Worm (Caenorhabditis elegans) whole organism, L4 larva: ENCODE results near the gene C23H3.5.

Experiments
- D1046.2 ChIP-seq: fragments of 200-800 bp; sonication (Bioruptor generic); IDR thresholded peaks from 2 replicates; pipeline ENCODE4 v1.3.6; 2022; ENCODE audit warnings: missing genetic modification characterization, missing compliant biosample characterization
- F37D6.2 ChIP-seq: sonication (generic microtip); optimal IDR thresholded peaks from 2 replicates; lab custom pipeline; 2016; ENCODE audit warnings: mild to moderate bottlenecking, missing genetic modification characterization, missing compliant biosample characterization
- T26A8.4 ChIP-seq: fragments of 200-800 bp; sonication (Bioruptor generic); IDR thresholded peaks from 2 replicates; pipeline ENCODE4 v1.3.6; 2022; ENCODE audit warnings: missing genetic modification characterization, missing compliant biosample characterization
- Y105C5A.15 ChIP-seq: fragments of 200-800 bp; sonication (Bioruptor generic); IDR thresholded peaks from 2 replicates; pipeline ENCODE4 v1.3.6; 2022; ENCODE audit warnings: missing genetic modification characterization, missing compliant biosample characterization
- Y48G9A.11 ChIP-seq: fragments of 200-800 bp; sonication (Bioruptor generic); IDR thresholded peaks from 2 replicates; pipeline ENCODE4 v1.3.6; 2022; ENCODE audit warnings: missing genetic modification reagents, missing genetic modification characterization, missing compliant biosample characterization
- ZK337.2 ChIP-seq: fragments of 200-800 bp; sonication (Bioruptor generic); IDR thresholded peaks from 2 replicates; pipeline ENCODE4 v1.3.6; 2022; ENCODE audit warnings: missing genetic modification reagents, missing genetic modification characterization, missing compliant biosample characterization
- aly-2 ChIP-seq: sonication (generic microtip); optimal IDR thresholded peaks from 2 replicates; lab custom pipeline; 2018; ENCODE audit warnings: missing biosample characterization, missing genetic modification characterization
- ama-1 ChIP-seq: fragments of 150-350 bp; optimal IDR thresholded peaks from 2 replicates; lab custom pipeline; 2014; ENCODE audit warnings: inconsistent platforms, mixed read lengths
- ceh-20 ChIP-seq: fragments of 200-800 bp; sonication (Bioruptor generic); IDR thresholded peaks from 2 replicates; pipeline ENCODE4 v1.3.6; 2022; ENCODE audit warnings: missing genetic modification reagents, missing genetic modification characterization, missing compliant biosample characterization
- ceh-44 ChIP-seq: fragments of 200-800 bp; sonication (Bioruptor generic); IDR thresholded peaks from 2 replicates; pipeline ENCODE4 v1.3.6; 2022; ENCODE audit warnings: missing genetic modification reagents, missing genetic modification characterization, missing compliant biosample characterization
- daf-12 ChIP-seq: fragments of 150-350 bp; optimal IDR thresholded peaks from 2 replicates; lab custom pipeline; 2014; ENCODE audit warnings: missing biosample characterization, missing genetic modification reagents, missing genetic modification characterization
- daf-19 ChIP-seq: fragments of 200-800 bp; sonication (Bioruptor generic); conservative IDR thresholded peaks from 2 replicates; pipeline ENCODE4 v1.3.6; 2022; ENCODE audit warnings: missing genetic modification characterization, missing compliant biosample characterization
- dmd-6 ChIP-seq: fragments of 200-800 bp; sonication (Bioruptor generic); IDR thresholded peaks from 2 replicates; pipeline ENCODE4 v1.3.6; 2022; ENCODE audit warnings: missing genetic modification reagents, missing genetic modification characterization, missing compliant biosample characterization
- egl-43 ChIP-seq: fragments of 200-800 bp; sonication (Bioruptor generic); IDR thresholded peaks from 2 replicates; pipeline ENCODE4 v1.3.6; 2022; ENCODE audit warnings: missing genetic modification reagents, missing genetic modification characterization, missing compliant biosample characterization
- fkh-10 ChIP-seq: fragments of 150-350 bp; optimal IDR thresholded peaks from 2 replicates; lab custom pipeline; 2014; ENCODE audit warnings: missing biosample characterization, missing genetic modification reagents, missing genetic modification characterization
- fos-1 ChIP-seq: fragments of 150-350 bp; optimal IDR thresholded peaks from 2 replicates; lab custom pipeline; 2014; ENCODE audit warnings: missing biosample characterization, missing genetic modification characterization
- hmg-1.1 ChIP-seq: fragments of 200-800 bp; sonication (Bioruptor generic); IDR thresholded peaks from 2 replicates; pipeline ENCODE4 v1.3.6; 2022; ENCODE audit warnings: missing genetic modification reagents, missing genetic modification characterization, missing compliant biosample characterization
- lim-7 ChIP-seq: fragments of 200-800 bp; sonication (Bioruptor generic); IDR thresholded peaks from 2 replicates; pipeline ENCODE4 v1.3.6; 2022; ENCODE audit warnings: missing genetic modification characterization, missing compliant biosample characterization
- lin-39 ChIP-seq: fragments of 150-350 bp; optimal IDR thresholded peaks from 2 replicates; lab custom pipeline; 2014; ENCODE audit warnings: missing biosample characterization, missing genetic modification reagents, missing genetic modification characterization
- lsy-2 ChIP-seq, 2 experiments: fragments of 150-350 bp in 1 of 2; sonication (generic microtip) in 1 of 2; optimal IDR thresholded peaks; 2 replicates each; lab custom pipeline; 2014 to 2017; ENCODE audit warnings: missing biosample characterization in 2 of 2, missing genetic modification characterization in 2 of 2
- madf-5 ChIP-seq, 2 experiments: fragments of 200-800 bp; sonication (Bioruptor generic); IDR thresholded peaks; 2 replicates each; pipeline ENCODE4 v1.3.6; 2022; ENCODE audit warnings: missing compliant biosample characterization in 2 of 2, missing genetic modification characterization in 2 of 2
- mdl-1 ChIP-seq, 2 experiments: fragments of 150-350 bp in 1 of 2; sonication (generic microtip) in 1 of 2; optimal IDR thresholded peaks; 2 replicates each; lab custom pipeline; 2014 to 2017; ENCODE audit warnings: missing biosample characterization in 2 of 2, missing genetic modification characterization in 2 of 2
- mep-1 ChIP-seq: fragments of 150-350 bp; sonication (generic microtip); optimal IDR thresholded peaks from 3 replicates; lab custom pipeline; 2014; ENCODE audit warnings: missing biosample characterization, missing genetic modification characterization
- mes-2 ChIP-seq: sonication (generic microtip); optimal IDR thresholded peaks from 2 replicates; lab custom pipeline; 2016; ENCODE audit warnings: missing genotype, mild to moderate bottlenecking, missing genetic modification characterization, missing compliant biosample characterization; ENCODE audit not compliant: poor library complexity, severe bottlenecking
- mxl-2 ChIP-seq: fragments of 200-800 bp; sonication (Bioruptor generic); conservative IDR thresholded peaks from 2 replicates; pipeline ENCODE4 v1.3.6; 2022; ENCODE audit warnings: missing genetic modification reagents, missing genetic modification characterization, missing compliant biosample characterization
- mxl-3 ChIP-seq: fragments of 200-800 bp; sonication (Bioruptor generic); optimal IDR thresholded peaks from 2 replicates; lab custom pipeline; 2018; ENCODE audit warnings: mild to moderate bottlenecking, missing genetic modification characterization, missing compliant biosample characterization
- nhr-102 ChIP-seq: sonication (generic microtip); optimal IDR thresholded peaks from 2 replicates; lab custom pipeline; 2016; ENCODE audit warnings: mild to moderate bottlenecking, missing genetic modification characterization, moderate library complexity, missing compliant biosample characterization
- nhr-25 ChIP-seq: sonication (generic microtip); optimal IDR thresholded peaks from 2 replicates; lab custom pipeline; 2017; ENCODE audit warnings: missing genetic modification characterization, mild to moderate bottlenecking, missing compliant biosample characterization, antibody characterized with exemption, moderate library complexity, borderline replicate concordance; ENCODE audit not compliant: insufficient read depth
- nhr-42 ChIP-seq: fragments of 200-800 bp; sonication (Bioruptor generic); IDR thresholded peaks from 2 replicates; pipeline ENCODE4 v1.3.6; 2022; ENCODE audit warnings: missing genetic modification characterization, missing compliant biosample characterization
- pha-4 ChIP-seq, 2 experiments: fragments of 150-350 bp in 1 of 2; fragments of 200-800 bp in 1 of 2; sonication (Bioruptor generic) in 1 of 2; IDR thresholded peaks in 1 of 2; optimal IDR thresholded peaks in 1 of 2; 2 replicates each; pipeline versions ENCODE4 v1.3.6 to Lab custom; 2014 to 2022; ENCODE audit warnings: missing genetic modification characterization in 2 of 2, missing genetic modification reagents in 2 of 2, missing biosample characterization in 1 of 2, missing compliant biosample characterization in 1 of 2
- pqm-1 ChIP-seq: sonication (generic microtip); optimal IDR thresholded peaks from 2 replicates; lab custom pipeline; 2017; ENCODE audit warnings: missing biosample characterization, missing genetic modification characterization
- rbr-2 ChIP-seq: sonication (generic microtip); optimal IDR thresholded peaks from 2 replicates; lab custom pipeline; 2016; ENCODE audit warnings: missing genotype, missing genetic modification characterization, missing compliant biosample characterization
- set-16 ChIP-seq: fragments of 200-800 bp; sonication (Bioruptor generic); IDR thresholded peaks from 2 replicates; pipeline ENCODE4 v1.3.6; 2022; ENCODE audit warnings: missing genetic modification reagents, missing genetic modification characterization, missing compliant biosample characterization
- unc-39 ChIP-seq: sonication (generic microtip); optimal IDR thresholded peaks from 2 replicates; lab custom pipeline; 2017; ENCODE audit warnings: missing biosample characterization, missing genetic modification characterization
- unc-62 ChIP-seq, 3 experiments: fragments of 150-350 bp in 1 of 3; sonication (generic microtip); optimal IDR thresholded peaks in 2 of 3; peaks in 1 of 3; 1 replicate in 1 of 3; 2 replicates in 2 of 3; lab custom pipeline; 2014 to 2017; ENCODE audit warnings: missing biosample characterization in 3 of 3, missing genetic modification characterization in 3 of 3, missing genetic modification reagents in 3 of 3, missing genotype in 1 of 3
- zfp-2 ChIP-seq: sonication (generic microtip); optimal IDR thresholded peaks from 2 replicates; lab custom pipeline; 2016; ENCODE audit warnings: mild to moderate bottlenecking, missing genetic modification characterization, missing compliant biosample characterization
- zfp-3 ChIP-seq: fragments of 200-800 bp; sonication (Bioruptor generic); conservative IDR thresholded peaks from 2 replicates; pipeline ENCODE4 v1.3.6; 2022; ENCODE audit warnings: missing genetic modification reagents, missing genetic modification characterization, missing compliant biosample characterization

The C23H3.5 gene

ce11 chrII:18787-19186, 28.6 kb upstream of the C23H3.5 start (continued):
- peak; percentile 99 for TF ChIP-seq mxl-3 (GFP tag; lab: Kevin White, UChicago)
- peak; percentile 80 for TF ChIP-seq mes-2
- no peak for TF ChIP-seq madf-5 (GFP tag; IDR thresholded peaks at IDR 0.05; lab: Robert Waterston, UW)
- TF ChIP-seq hmg-1.1: peak; percentile 83
- peak; percentile 86 for TF ChIP-seq rbr-2 (tag; lab: Kevin White, UChicago)
- peak; percentile 42 to 69 for TF ChIP-seq lsy-2 (tag; optimal IDR thresholded peaks at IDR 0.05; lab: Kevin White, UChicago)
- TF ChIP-seq aly-2: no peak
- TF ChIP-seq mdl-1 (tag; optimal IDR thresholded peaks at IDR 0.05; lab: Kevin White, UChicago): peak; percentile 77 to 97
- no peak for TF ChIP-seq daf-12 (tag; lab: Kevin White, UChicago)
- TF ChIP-seq ceh-44 (GFP tag; lab: Robert Waterston, UW): peak; percentile 16; the same call in 1 of the 2 replicates
- no peak for TF ChIP-seq lin-39
- TF ChIP-seq fkh-10 (GFP tag; lab: Kevin White, UChicago): peak; percentile 28
- TF ChIP-seq unc-62 (GFP tag; optimal IDR thresholded peaks at IDR 0.05 in 1 of 2; lab: Kevin White, UChicago): peak in 1 of 2 experiments; percentile 99
- TF ChIP-seq unc-62 (tag; optimal IDR thresholded peaks at IDR 0.05; lab: Kevin White, UChicago): no peak
- TF ChIP-seq fos-1 (tag; lab: Kevin White, UChicago): no peak
- peak; percentile 82; the same call in 1 of the 2 replicates for TF ChIP-seq ceh-20 (GFP tag; lab: Robert Waterston, UW)

- TF ChIP-seq pqm-1 (tag; lab: Kevin White, UChicago) (no peak), ceh-44 (GFP tag; lab: Robert Waterston, UW) (no peak), Y48G9A.11 (GFP tag; lab: Robert Waterston, UW) (no peak), unc-39 (tag; lab: Kevin White, UChicago) (no peak)
Observed at ce11 chrII:19238-19637, 28.1 kb upstream of the C23H3.5 start, which contains the start of gene gmeb-1. TSS of gene gmeb-1 (plus strand) at chrII:19538.

ce11 chrII:21953-22352, 25.4 kb upstream of the C23H3.5 start:
- TF ChIP-seq Y105C5A.15: no peak
- TF ChIP-seq ama-1 (lab: Kevin White, UChicago): no peak
- TF ChIP-seq dmd-6 (GFP tag; lab: Robert Waterston, UW): no peak
- no peak for TF ChIP-seq set-16 (GFP tag; lab: Robert Waterston, UW)
- no peak for TF ChIP-seq daf-19 (GFP tag; lab: Robert Waterston, UW)
- TF ChIP-seq mxl-2 (GFP tag; lab: Robert Waterston, UW): no peak
- TF ChIP-seq mep-1: peak; percentile 16

- no peak for TF ChIP-seq set-16 (GFP tag; lab: Robert Waterston, UW)
- TF ChIP-seq zfp-3 (GFP tag; lab: Robert Waterston, UW): no peak
- TF ChIP-seq rbr-2 (tag; lab: Kevin White, UChicago): no peak
- no peak for TF ChIP-seq D1046.2 (GFP tag; lab: Robert Waterston, UW)
- TF ChIP-seq pha-4 (GFP tag; IDR thresholded peaks at IDR 0.05; lab: Robert Waterston, UW): no peak
- TF ChIP-seq pha-4 (tag; optimal IDR thresholded peaks at IDR 0.05; lab: Kevin White, UChicago): no peak
- TF ChIP-seq zfp-2 (tag; lab: Kevin White, UChicago): no peak
Observed at ce11 chrII:23025-23424, 24.4 kb upstream of the C23H3.5 start, which contains the start of gene sqt-2. TSS of gene sqt-2 (plus strand) at chrII:23325.

ce11 chrII:23739-24138, 23.6 kb upstream of the C23H3.5 start:
- 0 out of 2 replicates have a peak, but pooled peaks have one; percentile 27 for TF ChIP-seq lim-7 (GFP tag; lab: Robert Waterston, UW)
- no peak for TF ChIP-seq F37D6.2 (tag; lab: Kevin White, UChicago)
- TF ChIP-seq pha-4 (GFP tag; IDR thresholded peaks at IDR 0.05; lab: Robert Waterston, UW): no peak
- TF ChIP-seq pha-4 (tag; optimal IDR thresholded peaks at IDR 0.05; lab: Kevin White, UChicago): no peak
- peak; percentile 4; the same call in 1 of the 2 replicates for TF ChIP-seq egl-43 (GFP tag; lab: Robert Waterston, UW)
- TF ChIP-seq unc-39 (tag; lab: Kevin White, UChicago): no peak
- TF ChIP-seq T26A8.4 (GFP tag; lab: Robert Waterston, UW): no peak
- no peak for TF ChIP-seq ZK337.2 (GFP tag; lab: Robert Waterston, UW)
- no peak for TF ChIP-seq hmg-1.1
- TF ChIP-seq nhr-102 (tag; lab: Kevin White, UChicago): no peak
- TF ChIP-seq nhr-25 (tag; lab: Kevin White, UChicago): no peak
- TF ChIP-seq set-16 (GFP tag; lab: Robert Waterston, UW): peak; percentile 57; the same call in 1 of the 2 replicates
- no peak for TF ChIP-seq nhr-42 (GFP tag; lab: Robert Waterston, UW)
- TF ChIP-seq ama-1 (lab: Kevin White, UChicago): no peak
- peak; percentile 8 for TF ChIP-seq mes-2
